Worm (Caenorhabditis elegans) whole organism, L1 larva: ENCODE data around the gene idpp-15.
A peak's percentile ranks its signal among the peaks of the same experiment; 100 is the strongest.

ENCODE experiments used
- F16B12.6 ChIP-seq: fragments of 150-350 bp; optimal IDR thresholded peaks from 2 replicates; lab custom pipeline; 2014; ENCODE audit warnings: missing biosample characterization, missing genetic modification characterization
- Y116A8C.19 ChIP-seq: sonication (generic microtip); optimal IDR thresholded peaks from 2 replicates; lab custom pipeline; 2016; ENCODE audit warnings: missing compliant biosample characterization, missing genetic modification characterization, borderline replicate concordance
- aha-1 ChIP-seq: fragments of 150-350 bp; optimal IDR thresholded peaks from 2 replicates; lab custom pipeline; 2014; ENCODE audit warnings: missing biosample characterization, missing genetic modification characterization
- aly-2 ChIP-seq: fragments of 150-350 bp; optimal IDR thresholded peaks from 2 replicates; lab custom pipeline; 2014; ENCODE audit warnings: missing biosample characterization, missing genetic modification characterization
- ceh-82 ChIP-seq, 3 experiments: fragments of 150-350 bp in 1 of 3; sonication (generic microtip) in 2 of 3; optimal IDR thresholded peaks; 2 replicates each; lab custom pipeline; 2014 to 2017; ENCODE audit warnings: missing biosample characterization in 3 of 3, missing genetic modification characterization in 3 of 3
- ces-1 ChIP-seq: fragments of 150-350 bp; optimal IDR thresholded peaks from 2 replicates; lab custom pipeline; 2014; ENCODE audit warnings: missing biosample characterization, missing genetic modification reagents, missing genetic modification characterization
- dsc-1 ChIP-seq: sonication (generic microtip); optimal IDR thresholded peaks from 2 replicates; lab custom pipeline; 2016; ENCODE audit warnings: mild to moderate bottlenecking, missing genetic modification characterization, missing compliant biosample characterization
- efl-1 ChIP-seq, 4 experiments: fragments of 150-350 bp; optimal IDR thresholded peaks in 3 of 4; peaks in 1 of 4; 1 replicate in 1 of 4; 2 replicates in 3 of 4; lab custom pipeline; 2014; ENCODE audit warnings: missing biosample characterization in 2 of 4, missing genetic modification characterization in 2 of 4, missing genetic modification reagents in 2 of 4
- egl-27 ChIP-seq, 2 experiments: fragments of 150-350 bp in 1 of 2; sonication (generic microtip); optimal IDR thresholded peaks; 3 replicates each; lab custom pipeline; 2017 to 2018; ENCODE audit warnings: missing biosample characterization in 2 of 2, missing genetic modification characterization in 2 of 2, missing genetic modification reagents in 2 of 2
- elt-2 ChIP-seq: sonication (generic microtip); optimal IDR thresholded peaks from 2 replicates; lab custom pipeline; 2016; ENCODE audit warnings: missing genetic modification characterization, mild to moderate bottlenecking, inconsistent platforms, missing compliant biosample characterization, missing genetic modification reagents
- fkh-10 ChIP-seq: sonication (generic microtip); optimal IDR thresholded peaks from 2 replicates; lab custom pipeline; 2017; ENCODE audit warnings: missing biosample characterization, missing genetic modification reagents, missing genetic modification characterization
- fkh-4 ChIP-seq: sonication (generic microtip); optimal IDR thresholded peaks from 2 replicates; lab custom pipeline; 2016; ENCODE audit warnings: missing compliant biosample characterization, missing genetic modification characterization, borderline replicate concordance
- fos-1 ChIP-seq: fragments of 150-350 bp; optimal IDR thresholded peaks from 2 replicates; lab custom pipeline; 2014; ENCODE audit warnings: missing biosample characterization, missing genetic modification characterization
- hlh-17 ChIP-seq: fragments of 200-800 bp; sonication (Bioruptor generic); optimal IDR thresholded peaks from 2 replicates; lab custom pipeline; 2018; ENCODE audit warnings: missing genetic modification characterization, mild to moderate bottlenecking, missing compliant biosample characterization, moderate library complexity, borderline replicate concordance
- hpl-2 ChIP-seq: fragments of 150-350 bp; optimal IDR thresholded peaks from 2 replicates; lab custom pipeline; 2014; ENCODE audit warnings: missing biosample characterization, missing genetic modification reagents, missing genetic modification characterization
- isw-1 ChIP-seq: fragments of 200-800 bp; sonication (Bioruptor generic); IDR thresholded peaks from 2 replicates; pipeline ENCODE4 v1.3.6; 2022; ENCODE audit warnings: missing genetic modification characterization, missing compliant biosample characterization
- lin-14 ChIP-seq: fragments of 200-800 bp; sonication (Bioruptor generic); optimal IDR thresholded peaks from 2 replicates; lab custom pipeline; 2018; ENCODE audit warnings: mild to moderate bottlenecking, missing genetic modification characterization, moderate library complexity, missing compliant biosample characterization
- lin-15B ChIP-seq: fragments of 150-350 bp; sonication (generic microtip); optimal IDR thresholded peaks from 3 replicates; lab custom pipeline; 2014; ENCODE audit warnings: missing biosample characterization, missing genetic modification characterization
- mdl-1 ChIP-seq, 2 experiments: fragments of 150-350 bp; optimal IDR thresholded peaks; 2 replicates each; lab custom pipeline; 2014 to 2017; ENCODE audit warnings: missing biosample characterization in 2 of 2, missing genetic modification characterization in 2 of 2, inconsistent platforms in 1 of 2
- nhr-237 ChIP-seq: fragments of 150-350 bp; optimal IDR thresholded peaks from 2 replicates; lab custom pipeline; 2014; ENCODE audit warnings: missing biosample characterization, missing genetic modification characterization
- nhr-47 ChIP-seq: sonication (generic microtip); optimal IDR thresholded peaks from 2 replicates; lab custom pipeline; 2016; ENCODE audit warnings: mild to moderate bottlenecking, missing genetic modification characterization, moderate library complexity, missing compliant biosample characterization
- nhr-71 ChIP-seq: sonication (generic microtip); optimal IDR thresholded peaks from 2 replicates; lab custom pipeline; 2016; ENCODE audit warnings: mild to moderate bottlenecking, missing genetic modification characterization, moderate library complexity, missing compliant biosample characterization
- nhr-77 ChIP-seq: fragments of 150-350 bp; optimal IDR thresholded peaks from 2 replicates; lab custom pipeline; 2014; ENCODE audit warnings: missing biosample characterization, missing genetic modification characterization
- nhr-84 ChIP-seq: sonication (generic microtip); optimal IDR thresholded peaks from 2 replicates; lab custom pipeline; 2017; ENCODE audit warnings: missing biosample characterization, missing genetic modification characterization
- nhr-85 ChIP-seq: sonication (generic microtip); peaks from one replicate; lab custom pipeline; 2016; ENCODE audit warnings: missing genetic modification characterization, inconsistent platforms, missing compliant biosample characterization
- pag-3 ChIP-seq: sonication (generic microtip); optimal IDR thresholded peaks from 2 replicates; lab custom pipeline; 2017; ENCODE audit warnings: missing genetic modification characterization, mild to moderate bottlenecking, missing compliant biosample characterization, antibody characterized with exemption, borderline replicate concordance; ENCODE audit not compliant: insufficient read depth
- pax-3 ChIP-seq: fragments of 200-800 bp; sonication (Bioruptor generic); optimal IDR thresholded peaks from 2 replicates; lab custom pipeline; 2018; ENCODE audit warnings: mild to moderate bottlenecking, missing genetic modification characterization, moderate library complexity, missing compliant biosample characterization
- sptf-1 ChIP-seq: fragments of 150-350 bp; optimal IDR thresholded peaks from 2 replicates; lab custom pipeline; 2014; ENCODE audit warnings: missing biosample characterization, missing genetic modification characterization
- swsn-7 ChIP-seq: sonication (generic microtip); optimal IDR thresholded peaks from 2 replicates; lab custom pipeline; 2016; ENCODE audit warnings: missing genetic modification characterization, missing compliant biosample characterization
- unc-30 ChIP-seq: sonication (generic microtip); optimal IDR thresholded peaks from 2 replicates; lab custom pipeline; 2017; ENCODE audit warnings: missing biosample characterization, missing genetic modification characterization
- unc-62 ChIP-seq: fragments of 150-350 bp; optimal IDR thresholded peaks from 2 replicates; lab custom pipeline; 2014; ENCODE audit warnings: missing biosample characterization, missing genetic modification reagents, missing genetic modification characterization
- unc-86 ChIP-seq: sonication (generic microtip); optimal IDR thresholded peaks from 2 replicates; lab custom pipeline; 2016; ENCODE audit warnings: missing genetic modification characterization, missing compliant biosample characterization
- xbp-1 ChIP-seq: sonication (generic microtip); optimal IDR thresholded peaks from 2 replicates; lab custom pipeline; 2016; ENCODE audit warnings: missing genetic modification characterization, missing compliant biosample characterization
- ztf-4 ChIP-seq: fragments of 150-350 bp; optimal IDR thresholded peaks from 2 replicates; lab custom pipeline; 2014; ENCODE audit warnings: missing biosample characterization, missing genetic modification characterization

idpp-15 gene

DNA sequence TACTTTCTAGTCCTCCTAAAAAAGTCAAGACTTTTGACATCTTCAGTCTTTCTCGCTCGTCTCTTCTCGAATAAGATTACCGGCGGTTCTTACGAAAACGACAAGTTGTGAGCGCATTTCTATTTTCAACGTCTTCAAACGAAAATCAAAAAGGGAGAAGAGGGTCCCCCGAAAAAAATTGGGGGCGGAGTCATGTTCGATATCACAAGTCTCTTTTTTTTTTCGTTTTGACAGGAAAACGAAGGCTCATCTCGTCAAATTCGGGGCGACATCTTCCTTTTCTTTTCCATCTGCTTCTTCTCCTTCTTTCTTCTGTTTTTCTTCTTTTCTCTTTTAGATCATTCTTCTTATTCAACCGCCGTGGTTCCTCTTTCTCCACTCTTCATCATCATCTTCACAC, 9.0 kb downstream of the idpp-15 start:
- TF ChIP-seq fkh-10 (GFP tag; lab: Kevin White, UChicago): peak; percentile 60
- TF ChIP-seq nhr-71 (tag; lab: Kevin White, UChicago): no peak
- TF ChIP-seq lin-14 (GFP tag; lab: Kevin White, UChicago): peak; percentile 50

DNA sequence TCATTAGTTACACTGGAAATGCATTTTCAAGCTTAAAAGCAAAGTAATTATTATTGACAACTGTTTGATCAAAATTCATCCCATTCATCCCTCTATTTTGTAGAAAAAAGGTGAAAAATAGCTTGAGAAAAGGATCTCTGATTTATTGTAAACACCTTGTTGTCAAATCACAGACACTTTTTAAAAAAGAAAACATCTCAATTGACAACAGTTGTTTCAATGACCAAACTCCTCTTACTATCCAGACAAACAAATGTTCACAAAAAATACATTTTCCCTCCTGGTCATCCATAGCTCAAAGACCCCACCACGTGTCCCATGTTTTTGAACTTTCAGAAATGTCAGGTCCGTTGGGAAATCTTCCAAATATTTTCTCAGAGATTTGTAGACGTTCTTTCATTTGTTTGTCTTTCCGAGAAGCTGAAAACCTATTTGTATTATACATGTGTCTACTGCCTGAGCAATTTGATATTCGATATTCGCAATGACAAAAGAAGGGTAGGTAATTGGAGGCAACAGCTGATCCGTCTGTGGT, 9.8 kb downstream of the idpp-15 start, which contains the start of gene trp-1:
Gene trp-1 (plus strand): TSS at position 485 of the 535 bp plus-strand sequence.
- TF ChIP-seq fos-1 (tag; lab: Kevin White, UChicago) (no peak), efl-1 (optimal IDR thresholded peaks at IDR 0.05; lab: Kevin White, UChicago) (no peak), efl-1 (GFP tag; optimal IDR thresholded peaks at IDR 0.05 in 1 of 2; lab: Kevin White, UChicago) (peak in 1 of 2 experiments; percentile 26)

DNA sequence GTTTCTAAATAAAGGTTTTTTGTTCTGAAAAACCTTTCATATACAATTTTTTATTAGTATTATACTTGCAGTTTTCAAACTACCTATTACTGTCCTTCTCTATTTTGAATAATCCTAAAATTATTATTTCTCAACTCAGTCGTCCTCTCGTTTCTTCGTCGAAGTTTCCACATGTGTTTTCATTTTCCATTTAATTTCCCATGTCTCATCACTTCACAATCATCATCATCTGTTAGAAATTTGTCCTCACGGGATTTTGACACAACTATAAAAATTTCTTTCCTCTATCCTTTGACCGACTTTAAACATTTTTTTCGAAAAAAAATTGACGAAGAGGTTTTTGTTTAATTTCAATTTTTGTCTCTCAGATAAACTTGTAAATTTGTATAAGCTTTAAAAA, 10.6 kb downstream of the idpp-15 start:
- TF ChIP-seq F16B12.6 (tag; lab: Kevin White, UChicago): no peak
- TF ChIP-seq unc-30 (tag; lab: Kevin White, UChicago): no peak
- TF ChIP-seq hpl-2: no peak
- TF ChIP-seq nhr-47 (tag; lab: Kevin White, UChicago): no peak
- TF ChIP-seq fkh-4 (tag; lab: Kevin White, UChicago): peak; percentile 57
- peak; percentile 95 for TF ChIP-seq dsc-1 (tag; lab: Kevin White, UChicago)

DNA sequence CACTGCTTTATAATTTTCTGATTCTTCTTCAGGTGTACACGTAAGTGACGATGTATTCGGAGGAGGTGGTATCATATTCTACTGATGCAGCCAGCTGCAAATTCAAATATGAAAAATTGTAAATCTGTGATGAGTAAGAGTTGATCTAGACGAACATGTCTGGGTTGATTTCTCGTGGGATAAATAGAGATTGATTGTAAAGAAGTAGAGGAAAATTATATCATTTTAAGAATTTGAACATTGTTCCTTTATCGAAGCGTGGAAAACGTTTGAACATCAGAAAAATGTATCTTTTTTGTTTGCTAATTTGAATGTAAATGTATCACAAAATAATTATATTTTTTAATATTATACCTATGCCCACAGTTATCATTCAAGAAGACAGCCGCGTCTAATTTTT, 20.6 kb downstream of the idpp-15 start, which contains the start of gene ZC21.6:
Gene ZC21.6 (minus strand): TSS at position 101 of the 400 bp plus-strand sequence.
- TF ChIP-seq nhr-85 (tag; lab: Kevin White, UChicago) (no peak), aly-2 (tag; lab: Kevin White, UChicago) (no peak), nhr-47 (tag; lab: Kevin White, UChicago) (no peak), sptf-1 (tag; lab: Kevin White, UChicago) (no peak), nhr-71 (tag; lab: Kevin White, UChicago) (no peak), unc-86 (tag; lab: Kevin White, UChicago) (no peak), nhr-77 (no peak), Y116A8C.19 (tag; lab: Kevin White, UChicago) (no peak), ceh-82 (tag; optimal IDR thresholded peaks at IDR 0.05; lab: Kevin White, UChicago) (no peak), pag-3 (no peak), ces-1 (no peak), egl-27 (tag; optimal IDR thresholded peaks at IDR 0.05; lab: Kevin White, UChicago) (no peak), xbp-1 (no peak), lin-15B (tag; lab: Kevin White, UChicago) (no peak), isw-1 (GFP tag; lab: Robert Waterston, UW) (no peak), unc-62 (GFP tag; lab: Kevin White, UChicago) (no peak), hlh-17 (GFP tag; lab: Kevin White, UChicago) (no peak), nhr-237 (tag; lab: Kevin White, UChicago) (no peak)
- TF ChIP-seq, all 84 proteins: peak for 0

DNA sequence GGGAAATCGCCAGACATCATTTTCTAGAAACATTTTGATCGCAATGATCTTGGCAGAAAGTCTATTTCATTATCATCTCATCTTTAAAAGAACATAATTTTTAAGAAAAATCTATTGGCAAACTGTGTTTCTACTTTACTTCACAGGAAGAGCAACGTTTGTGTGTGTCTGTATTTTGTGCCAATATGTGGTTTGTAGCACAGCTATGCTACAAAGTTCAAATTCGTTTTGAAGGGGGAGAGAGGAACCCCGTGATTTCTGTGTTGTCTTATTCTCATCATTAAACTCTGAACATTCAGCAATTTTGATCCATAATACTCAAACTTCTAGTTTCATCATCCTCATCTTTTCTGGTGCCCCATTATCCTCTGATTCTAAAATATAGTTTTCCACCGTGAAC, 26.8 kb downstream of the idpp-15 start:
- TF ChIP-seq mdl-1 (tag; optimal IDR thresholded peaks at IDR 0.05; lab: Kevin White, UChicago): no peak
- no peak for TF ChIP-seq ztf-4
- TF ChIP-seq nhr-84 (tag; lab: Kevin White, UChicago): no peak
- TF ChIP-seq elt-2 (tag; lab: Kevin White, UChicago): no peak
- no peak for TF ChIP-seq pag-3
- TF ChIP-seq Y116A8C.19 (tag; lab: Kevin White, UChicago): no peak
- no peak for TF ChIP-seq pax-3 (tag; lab: Kevin White, UChicago)
- TF ChIP-seq aha-1 (tag; lab: Kevin White, UChicago): no peak
- no peak for TF ChIP-seq swsn-7 (tag; lab: Kevin White, UChicago)
